Fruit fly (Drosophila melanogaster) whole organism, embryonic: ENCODE results near the gene sad.
A peak's percentile ranks its signal among the peaks of the same experiment; 100 is the strongest.

Experiments used
- Antp ChIP-seq: fragments of 200-800 bp; sonication (Bioruptor generic); optimal IDR thresholded peaks from 3 replicates; lab custom pipeline; 2016; ENCODE audit warnings: missing biosample characterization, missing genetic modification characterization
- Atf3 ChIP-seq: fragments of 200-800 bp; sonication (Bioruptor generic); optimal IDR thresholded peaks from 3 replicates; lab custom pipeline; 2016; ENCODE audit warnings: missing biosample characterization, missing genetic modification characterization
- BtbVII ChIP-seq: fragments of 200-800 bp; sonication (Bioruptor generic); optimal IDR thresholded peaks from 3 replicates; lab custom pipeline; 2017; ENCODE audit warnings: missing biosample characterization, mild to moderate bottlenecking, missing genetic modification characterization
- CG10147 ChIP-seq: fragments of 200-800 bp; sonication (Bioruptor generic); optimal IDR thresholded peaks from 2 replicates; lab custom pipeline; 2019; ENCODE audit warnings: missing biosample characterization, mild to moderate bottlenecking, missing genetic modification characterization, moderate library complexity
- CG10209 ChIP-seq: fragments of 200-800 bp; sonication (Bioruptor generic); optimal IDR thresholded peaks from 3 replicates; lab custom pipeline; 2017; ENCODE audit warnings: missing biosample characterization, mild to moderate bottlenecking, missing genetic modification characterization, missing genetic modification reagents
- CG10267 ChIP-seq: fragments of 200-800 bp; sonication (Bioruptor generic); optimal IDR thresholded peaks from 2 replicates; lab custom pipeline; 2018; ENCODE audit warnings: missing biosample characterization, mild to moderate bottlenecking, missing genetic modification characterization, moderate library complexity
- CG10321 ChIP-seq: fragments of 200-800 bp; sonication (Bioruptor generic); IDR thresholded peaks from 2 replicates; pipeline ENCODE4 v1.3.6; 2022; ENCODE audit warnings: missing biosample characterization, missing genetic modification characterization
- CG11696 ChIP-seq: fragments of 200-800 bp; sonication (Bioruptor generic); IDR thresholded peaks from 2 replicates; pipeline ENCODE4 v1.3.6; 2022; ENCODE audit warnings: missing biosample characterization, missing genetic modification characterization
- CG12104 ChIP-seq: fragments of 200-800 bp; sonication (Bioruptor generic); optimal IDR thresholded peaks from 3 replicates; lab custom pipeline; 2016; ENCODE audit warnings: missing biosample characterization, missing genetic modification characterization
- CG14441 ChIP-seq: fragments of 200-800 bp; sonication (Bioruptor generic); IDR thresholded peaks from 2 replicates; pipeline ENCODE4 v1.3.6; 2022; ENCODE audit warnings: missing biosample characterization, missing genetic modification characterization
- CG15011 ChIP-seq: fragments of 200-800 bp; sonication (Bioruptor generic); optimal IDR thresholded peaks from 3 replicates; lab custom pipeline; 2018; ENCODE audit warnings: missing biosample characterization, mild to moderate bottlenecking, missing genetic modification characterization
- CG15479 ChIP-seq: fragments of 200-800 bp; sonication (Bioruptor generic); optimal IDR thresholded peaks from 3 replicates; lab custom pipeline; 2019; ENCODE audit warnings: missing biosample characterization, mild to moderate bottlenecking, missing genetic modification characterization, moderate library complexity
- CG1602 ChIP-seq: fragments of 200-800 bp; sonication (Bioruptor generic); optimal IDR thresholded peaks from 3 replicates; lab custom pipeline; 2016; ENCODE audit warnings: missing biosample characterization, missing genetic modification characterization
- CG17328 ChIP-seq: fragments of 200-800 bp; sonication (Bioruptor generic); IDR thresholded peaks from 2 replicates; pipeline ENCODE4 v1.3.6; 2022; ENCODE audit warnings: missing biosample characterization, missing genetic modification characterization
- CG30431 ChIP-seq: fragments of 200-800 bp; sonication (Bioruptor generic); optimal IDR thresholded peaks from 2 replicates; lab custom pipeline; 2017; ENCODE audit warnings: missing biosample characterization, missing genetic modification characterization
- CG31224 ChIP-seq: fragments of 200-800 bp; sonication (Bioruptor generic); IDR thresholded peaks from 2 replicates; pipeline ENCODE4 v1.3.6; 2022; ENCODE audit warnings: missing biosample characterization, missing genetic modification characterization
- CG33557 ChIP-seq: fragments of 200-800 bp; sonication (Bioruptor generic); optimal IDR thresholded peaks from 2 replicates; lab custom pipeline; 2019; ENCODE audit warnings: missing biosample characterization, mild to moderate bottlenecking, missing genetic modification characterization, moderate library complexity
- CG3847 ChIP-seq: fragments of 200-800 bp; sonication (Bioruptor generic); IDR thresholded peaks from 2 replicates; pipeline ENCODE4 v1.3.6; 2022; ENCODE audit warnings: missing biosample characterization, missing genetic modification characterization
- CG7928 ChIP-seq: fragments of 200-800 bp; sonication (Bioruptor generic); optimal IDR thresholded peaks from 2 replicates; lab custom pipeline; 2017; ENCODE audit warnings: missing biosample characterization, mild to moderate bottlenecking, missing genetic modification characterization
- Dfd ChIP-seq, 2 experiments: fragments of >200 bp; optimal IDR thresholded peaks; 2 replicates each; lab custom pipeline; 2017; ENCODE audit warnings: missing biosample characterization in 2 of 2, missing genetic modification characterization in 2 of 2
- HLH3B ChIP-seq: fragments of 200-800 bp; sonication (Bioruptor generic); IDR thresholded peaks from 2 replicates; pipeline ENCODE4 v1.3.6; 2022; ENCODE audit warnings: missing biosample characterization, missing genetic modification characterization
- HLH4C ChIP-seq: fragments of 200-800 bp; sonication (Bioruptor generic); IDR thresholded peaks from 3 replicates; pipeline ENCODE4 v1.3.6; 2022; ENCODE audit warnings: missing biosample characterization, missing genetic modification characterization; ENCODE audit not compliant: partially characterized antibody
- Mrtf ChIP-seq: fragments of 200-800 bp; sonication (Bioruptor generic); IDR thresholded peaks from 3 replicates; pipeline ENCODE4 v1.3.6; 2022; ENCODE audit warnings: missing biosample characterization, missing genetic modification characterization
- Neu2 ChIP-seq: fragments of 200-800 bp; sonication (Bioruptor generic); optimal IDR thresholded peaks from 3 replicates; lab custom pipeline; 2016; ENCODE audit warnings: missing biosample characterization, missing genetic modification characterization, borderline replicate concordance
- Nf-YA ChIP-seq: fragments of 200-800 bp; sonication (Bioruptor generic); IDR thresholded peaks from 2 replicates; pipeline ENCODE4 v1.3.6; 2022; ENCODE audit warnings: missing biosample characterization, missing genetic modification characterization
- Optix ChIP-seq: fragments of 200-800 bp; sonication (Bioruptor generic); IDR thresholded peaks from 3 replicates; pipeline ENCODE4 v1.3.6; 2022; ENCODE audit warnings: missing biosample characterization, missing genetic modification characterization
- PHDP ChIP-seq: fragments of 200-800 bp; sonication (Bioruptor generic); optimal IDR thresholded peaks from 3 replicates; lab custom pipeline; 2018; ENCODE audit warnings: missing biosample characterization, mild to moderate bottlenecking, missing genetic modification characterization, moderate library complexity
- Rfx ChIP-seq: fragments of 200-800 bp; sonication (Bioruptor generic); IDR thresholded peaks from 2 replicates; pipeline ENCODE4 v1.3.6; 2022; ENCODE audit warnings: missing biosample characterization, missing genetic modification characterization
- Sin3A ChIP-seq: fragments of >200 bp; optimal IDR thresholded peaks from 2 replicates; lab custom pipeline; 2018
- Taf1 ChIP-seq: fragments of 200-800 bp; sonication (Bioruptor generic); IDR thresholded peaks from 2 replicates; pipeline ENCODE4 v1.3.6; 2022; ENCODE audit warnings: missing biosample characterization, missing genetic modification characterization
- Trl ChIP-seq, 3 experiments: fragments of >200 bp in 2 of 3; fragments of 200-800 bp in 1 of 3; sonication (Bioruptor generic) in 1 of 3; optimal IDR thresholded peaks; 2 replicates in 1 of 3; 3 replicates in 2 of 3; lab custom pipeline; 2016 to 2017; ENCODE audit warnings: missing biosample characterization in 1 of 3, missing genetic modification characterization in 1 of 3
- ac ChIP-seq: fragments of 200-800 bp; sonication (Bioruptor generic); optimal IDR thresholded peaks from 3 replicates; lab custom pipeline; 2017; ENCODE audit warnings: missing biosample characterization, mild to moderate bottlenecking, missing genetic modification characterization
- ash1 ChIP-seq: fragments of 200-800 bp; sonication (Bioruptor generic); optimal IDR thresholded peaks from 2 replicates; lab custom pipeline; 2018; ENCODE audit warnings: missing biosample characterization, mild to moderate bottlenecking, missing genetic modification characterization
- corto ChIP-seq: fragments of 200-800 bp; sonication (Bioruptor generic); optimal IDR thresholded peaks from 2 replicates; lab custom pipeline; 2016; ENCODE audit warnings: missing biosample characterization, mild to moderate bottlenecking, missing genetic modification characterization, moderate library complexity
- emc ChIP-seq: fragments of 200-800 bp; sonication (Bioruptor generic); optimal IDR thresholded peaks from 2 replicates; lab custom pipeline; 2016; ENCODE audit warnings: missing biosample characterization, missing genetic modification characterization
- ems ChIP-seq: fragments of 200-800 bp; sonication (Bioruptor generic); optimal IDR thresholded peaks from 3 replicates; lab custom pipeline; 2016; ENCODE audit warnings: missing biosample characterization, missing genetic modification characterization
- esg ChIP-seq: fragments of 200-800 bp; sonication (Bioruptor generic); conservative IDR thresholded peaks from 2 replicates; pipeline ENCODE4 v1.3.6; 2022; ENCODE audit warnings: missing biosample characterization, missing genetic modification characterization
- eyg ChIP-seq: fragments of 200-800 bp; sonication (Bioruptor generic); optimal IDR thresholded peaks from 3 replicates; lab custom pipeline; 2016; ENCODE audit warnings: missing biosample characterization, missing genetic modification characterization
- ftz-f1 ChIP-seq: fragments of 200-800 bp; sonication (Bioruptor generic); optimal IDR thresholded peaks from 2 replicates; lab custom pipeline; 2016; ENCODE audit warnings: missing biosample characterization, missing genetic modification characterization
- her ChIP-seq: fragments of 200-800 bp; sonication (Bioruptor generic); optimal IDR thresholded peaks from 2 replicates; lab custom pipeline; 2016; ENCODE audit warnings: missing biosample characterization, missing genetic modification characterization
- hth ChIP-seq: fragments of >200 bp; optimal IDR thresholded peaks from 2 replicates; lab custom pipeline; 2017; ENCODE audit warnings: inconsistent platforms
- lbe ChIP-seq: fragments of 200-800 bp; sonication (Bioruptor generic); optimal IDR thresholded peaks from 2 replicates; lab custom pipeline; 2016; ENCODE audit warnings: missing biosample characterization, mild to moderate bottlenecking, missing genetic modification characterization
- p53 ChIP-seq: fragments of 200-800 bp; sonication (Bioruptor generic); optimal IDR thresholded peaks from 2 replicates; lab custom pipeline; 2016; ENCODE audit warnings: missing biosample characterization, missing genetic modification characterization
- pfk ChIP-seq: fragments of 200-800 bp; sonication (Bioruptor generic); optimal IDR thresholded peaks from 2 replicates; lab custom pipeline; 2018; ENCODE audit warnings: missing biosample characterization, mild to moderate bottlenecking, missing genetic modification characterization, moderate library complexity
- ro ChIP-seq: fragments of 200-800 bp; sonication (Bioruptor generic); IDR thresholded peaks from 2 replicates; pipeline ENCODE4 v1.3.6; 2022; ENCODE audit warnings: missing biosample characterization, missing genetic modification characterization
- sens-2 ChIP-seq: fragments of 200-800 bp; sonication (Bioruptor generic); IDR thresholded peaks from 2 replicates; pipeline ENCODE4 v1.3.6; 2022; ENCODE audit warnings: missing biosample characterization, missing genetic modification characterization
- sisA ChIP-seq: fragments of 200-800 bp; sonication (Bioruptor generic); IDR thresholded peaks from 2 replicates; pipeline ENCODE4 v1.3.6; 2022; ENCODE audit warnings: missing biosample characterization, missing genetic modification characterization
- slou ChIP-seq: fragments of 200-800 bp; sonication (Bioruptor generic); optimal IDR thresholded peaks from 3 replicates; lab custom pipeline; 2016; ENCODE audit warnings: missing biosample characterization, missing genetic modification characterization
- so ChIP-seq: fragments of 200-800 bp; sonication (Bioruptor generic); IDR thresholded peaks from 3 replicates; pipeline ENCODE4 v1.3.6; 2022; ENCODE audit warnings: missing biosample characterization, missing genetic modification characterization
- ttk ChIP-seq: fragments of 200-800 bp; sonication (Bioruptor generic); IDR thresholded peaks from 2 replicates; pipeline ENCODE4 v2.1.2; 2022; ENCODE audit warnings: missing biosample characterization, missing genetic modification characterization
- twi ChIP-seq: fragments of 200-800 bp; optimal IDR thresholded peaks from 2 replicates; lab custom pipeline; 2019; ENCODE audit warnings: missing biosample characterization, mild to moderate bottlenecking, missing genetic modification characterization, moderate library complexity
- yki ChIP-seq: fragments of >200 bp; optimal IDR thresholded peaks from 3 replicates; lab custom pipeline; 2018

Gene sad

DNA sequence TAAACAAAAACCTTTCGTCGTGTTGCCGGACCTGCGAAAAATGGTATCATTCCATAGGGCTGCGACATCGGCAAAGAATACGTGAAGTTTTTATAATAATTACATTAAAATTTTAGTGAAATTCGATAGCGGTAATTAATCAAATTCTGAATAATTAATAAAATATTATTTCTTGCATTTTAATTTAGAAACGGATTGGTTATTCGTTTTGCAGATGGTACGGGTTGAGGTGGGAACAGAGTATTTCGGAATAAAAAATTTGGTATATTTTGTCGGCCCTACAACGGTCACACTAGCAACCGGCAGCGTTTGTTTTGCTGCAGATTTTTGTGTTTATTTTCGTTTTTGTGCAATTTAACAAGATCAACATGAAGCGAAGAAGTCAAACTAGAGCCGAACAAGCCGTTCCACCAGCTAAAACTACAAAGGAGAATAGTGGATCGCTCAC, 5.5 kb downstream of the sad start, which contains the start of the genes CG6962 and CG31368 (continued):
- TF ChIP-seq pfk (peak; percentile 11), p53 (GFP tag; lab: Kevin White, UChicago) (no peak), CG31224 (GFP tag; lab: Robert Waterston, UW) (peak; percentile 52; the same call in 1 of the 2 replicates), ac (GFP tag; lab: Kevin White, UChicago) (no peak), ttk (peak; percentile 71), Nf-YA (0 out of 2 replicates have a peak, but pooled peaks have one; percentile 31), sens-2 (GFP tag; lab: Robert Waterston, UW) (0 out of 2 replicates have a peak, but pooled peaks have one; percentile 28), twi (tag; lab: Kevin White, UChicago) (peak; percentile 82), HLH4C (GFP tag; lab: Robert Waterston, UW) (no peak), ems (GFP tag; lab: Kevin White, UChicago) (peak; percentile 71), ro (GFP tag; lab: Robert Waterston, UW) (peak; percentile 34; the same call in 1 of the 2 replicates), Taf1 (peak; percentile 62; the same call in 1 of the 2 replicates), lbe (GFP tag; lab: Kevin White, UChicago) (peak; percentile 22), PHDP (tag; lab: Kevin White, UChicago) (peak; percentile 84), Optix (peak; percentile 43; the same call in 1 of the 3 replicates), corto (GFP tag; lab: Kevin White, UChicago) (no peak), CG11696 (peak; percentile 51), CG14441 (GFP tag; lab: Robert Waterston, UW) (peak; percentile 85), her (no peak), CG10267 (tag; lab: Kevin White, UChicago) (peak; percentile 84), eyg (no peak), BtbVII (GFP tag; lab: Kevin White, UChicago) (peak; percentile 7), sisA (peak; percentile 85), CG7928 (GFP tag; lab: Kevin White, UChicago) (peak; percentile 95), CG15011 (GFP tag; lab: Kevin White, UChicago) (peak; percentile 61), Mrtf (GFP tag; lab: Robert Waterston, UW) (peak; percentile 61; the same call in 2 of the 3 replicates), Sin3A (peak; percentile 86), Dfd (GFP tag; optimal IDR thresholded peaks at IDR 0.05; lab: Kevin White, UChicago) (peak in 1 of 2 experiments; percentile 12), hth (lab: Kevin White, UChicago) (no peak), CG30431 (GFP tag; lab: Kevin White, UChicago) (peak; percentile 66), CG33557 (peak; percentile 68), CG10321 (GFP tag; lab: Robert Waterston, UW) (peak; percentile 51; the same call in 1 of the 2 replicates), so (GFP tag; lab: Robert Waterston, UW) (peak; percentile 71; the same call in 1 of the 3 replicates), emc (GFP tag; lab: Kevin White, UChicago) (no peak), HLH3B (GFP tag; lab: Robert Waterston, UW) (peak; percentile 82), CG15479 (GFP tag; lab: Kevin White, UChicago) (no peak), Trl (optimal IDR thresholded peaks at IDR 0.05; lab: Kevin White, UChicago) (no peak), Trl (GFP tag; optimal IDR thresholded peaks at IDR 0.05; lab: Kevin White, UChicago) (peak; percentile 47), yki (lab: Kevin White, UChicago) (no peak), CG10209 (peak; percentile 80), CG3847 (GFP tag; lab: Robert Waterston, UW) (peak; percentile 93), Rfx (GFP tag; lab: Robert Waterston, UW) (peak; percentile 91), ftz-f1 (GFP tag; lab: Kevin White, UChicago) (no peak), CG12104 (GFP tag; lab: Kevin White, UChicago) (peak; percentile 77), CG17328 (GFP tag; lab: Robert Waterston, UW) (peak; percentile 64), ash1 (GFP tag; lab: Kevin White, UChicago) (no peak), Atf3 (peak; percentile 48), esg (peak; percentile 76), Neu2 (GFP tag; lab: Kevin White, UChicago) (no peak), slou (GFP tag; lab: Kevin White, UChicago) (peak; percentile 56), CG1602 (GFP tag; lab: Kevin White, UChicago) (peak; percentile 80), CG10147 (GFP tag; lab: Kevin White, UChicago) (peak; percentile 85), Antp (GFP tag; lab: Kevin White, UChicago) (peak; percentile 23)
